Worm (Caenorhabditis elegans): Measurements from ENCODE around the gene mgl-3.

Gene mgl-3

DNA sequence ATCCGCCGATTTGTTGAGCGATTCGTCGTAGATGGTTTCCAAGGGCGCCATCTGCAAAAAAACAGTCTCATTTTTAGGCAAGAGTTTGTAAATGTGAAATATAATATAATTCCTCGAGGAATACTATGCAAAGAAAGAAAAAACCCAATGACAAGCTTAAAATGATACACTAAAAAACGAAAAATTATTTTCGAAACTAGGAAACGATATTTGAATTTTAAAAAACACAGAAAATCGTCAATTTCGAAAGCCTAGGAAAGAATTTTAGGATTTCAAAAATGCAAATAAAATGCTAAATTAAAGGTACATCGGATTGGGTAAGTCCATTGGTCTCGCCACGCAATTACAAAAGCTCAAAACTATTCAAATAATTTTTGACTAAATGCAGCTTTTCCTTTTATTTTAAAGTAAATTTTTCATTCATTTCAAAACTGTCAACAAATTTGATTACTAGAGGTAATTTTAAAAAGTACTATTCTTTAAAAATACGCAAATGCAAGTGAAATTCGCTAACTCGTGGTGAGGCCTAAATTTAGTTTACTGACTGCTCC, 47.2 kb upstream of the mgl-3 start, which contains the start of the genes htp-1 and ZK616.5:
TSS of gene htp-1 (minus strand) at position 51 of the 551 bp plus-strand sequence.
TSS of gene ZK616.5 (plus strand) at position 423 of the 551 bp plus-strand sequence.
- TF ChIP-seq gei-17 (GFP tag; optimal IDR thresholded peaks at IDR 0.05), result no peak
- TF ChIP-seq nhr-120 (GFP tag; IDR thresholded peaks at IDR 0.05), result no peak
- peak; percentile 79 for TF ChIP-seq lsl-1 (GFP tag; optimal IDR thresholded peaks at IDR 0.05)
- no peak for TF ChIP-seq lin-26 (GFP tag; IDR thresholded peaks at IDR 0.05)
- TF ChIP-seq ZK185.1 (tag; optimal IDR thresholded peaks at IDR 0.05; ENCODE audit: poor library complexity, severe bottlenecking), result no peak
- no peak for TF ChIP-seq ccch-3 (GFP tag; optimal IDR thresholded peaks at IDR 0.05)
- TF ChIP-seq hlh-12 (tag; optimal IDR thresholded peaks at IDR 0.05), result no peak
- no peak for TF ChIP-seq nhr-80 (tag; optimal IDR thresholded peaks at IDR 0.05)
- no peak for TF ChIP-seq cebp-1 (GFP tag; IDR thresholded peaks at IDR 0.05)
- TF ChIP-seq cebp-1 (tag; optimal IDR thresholded peaks at IDR 0.05), result no peak
- no peak for TF ChIP-seq snpc-4 (GFP tag; optimal IDR thresholded peaks at IDR 0.05)
- peak in 3 of 4 experiments; percentile 19 to 67 (median 63) for TF ChIP-seq snpc-4 (tag; optimal IDR thresholded peaks at IDR 0.05)
- TF ChIP-seq die-1 (tag; optimal IDR thresholded peaks at IDR 0.05), result no peak
- TF ChIP-seq hsf-1 (GFP tag; IDR thresholded peaks at IDR 0.05), result no peak
- TF ChIP-seq K11D2.4 (GFP tag; IDR thresholded peaks at IDR 0.05), result no peak
- no peak for TF ChIP-seq tbx-9 (tag; optimal IDR thresholded peaks at IDR 0.05; ENCODE audit: borderline replicate concordance)
- TF ChIP-seq F55B11.4 (tag; optimal IDR thresholded peaks at IDR 0.05; ENCODE audit: borderline replicate concordance, insufficient read depth), result no peak
- TF ChIP-seq ets-4 (GFP tag; optimal IDR thresholded peaks at IDR 0.05), result no peak
- TF ChIP-seq F33H1.4 (GFP tag; IDR thresholded peaks at IDR 0.05), result peak; percentile 67
- no peak for TF ChIP-seq akir-1 (GFP tag; optimal IDR thresholded peaks at IDR 0.05)
- no peak for TF ChIP-seq F39B2.1 (GFP tag; IDR thresholded peaks at IDR 0.05)
- peak; percentile 41; the same call in 1 of the 2 replicates for TF ChIP-seq madf-6 (GFP tag; IDR thresholded peaks at IDR 0.05)
- peak; percentile 7 for TF ChIP-seq F49E8.2 (tag; optimal IDR thresholded peaks at IDR 0.05; ENCODE audit: insufficient read depth)
- no peak for TF ChIP-seq attf-6 (GFP tag; IDR thresholded peaks at IDR 0.05)
- no peak for TF ChIP-seq Y53G8AR.9 (GFP tag; conservative IDR thresholded peaks at IDR 0.05)
- no peak for TF ChIP-seq let-607 (tag; optimal IDR thresholded peaks at IDR 0.05)
- no peak for TF ChIP-seq ztf-25 (GFP tag; IDR thresholded peaks at IDR 0.05)
- no peak for TF ChIP-seq Y67H2A.10 (GFP tag; conservative IDR thresholded peaks at IDR 0.05)
- no peak for TF ChIP-seq nfya-1 (tag; optimal IDR thresholded peaks at IDR 0.05; ENCODE audit: borderline replicate concordance, insufficient read depth)
- no peak for TF ChIP-seq dpff-1 (tag; optimal IDR thresholded peaks at IDR 0.05)
- TF ChIP-seq nhr-27 (tag; optimal IDR thresholded peaks at IDR 0.05), result no peak
- no peak for TF ChIP-seq ama-1 (optimal IDR thresholded peaks at IDR 0.05)
- no peak for TF ChIP-seq ama-1 (GFP tag; optimal IDR thresholded peaks at IDR 0.05)
- TF ChIP-seq madf-3 (GFP tag; IDR thresholded peaks at IDR 0.05), result no peak
- TF ChIP-seq dox-1 (GFP tag; IDR thresholded peaks at IDR 0.05), result no peak
- no peak for TF ChIP-seq attf-5 (GFP tag; optimal IDR thresholded peaks at IDR 0.05)
- TF ChIP-seq atf-7 (tag; optimal IDR thresholded peaks at IDR 0.05), result no peak
- no peak for TF ChIP-seq ceh-27 (GFP tag; optimal IDR thresholded peaks at IDR 0.05)
- TF ChIP-seq lin-54 (GFP tag; optimal IDR thresholded peaks at IDR 0.05), result no peak
- TF ChIP-seq Y53F4B.3 (GFP tag; IDR thresholded peaks at IDR 0.05), result no peak
- no peak for TF ChIP-seq ceh-91 (GFP tag; IDR thresholded peaks at IDR 0.05)
- no peak for TF ChIP-seq B0019.2 (GFP tag; conservative IDR thresholded peaks at IDR 0.05)
- no peak for TF ChIP-seq F57C9.4 (tag; optimal IDR thresholded peaks at IDR 0.05)
- no peak for TF ChIP-seq K12H6.12 (tag; optimal IDR thresholded peaks at IDR 0.05)
- TF ChIP-seq C17E4.6 (GFP tag; IDR thresholded peaks at IDR 0.05), result no peak
- TF ChIP-seq rcor-1 (GFP tag; IDR thresholded peaks at IDR 0.05), result no peak
- no peak for TF ChIP-seq lin-35 (GFP tag; optimal IDR thresholded peaks at IDR 0.05)
- no peak for TF ChIP-seq egl-44 (GFP tag; IDR thresholded peaks at IDR 0.05)
